Worm (Caenorhabditis elegans) whole organism, L1 larva: ENCODE data around the gene F45G2.8.

Experiments used
- C04F5.9 ChIP-seq: sonication (generic microtip); optimal IDR thresholded peaks from 2 replicates; lab custom pipeline; 2016; ENCODE audit warnings: missing genetic modification characterization, missing compliant biosample characterization
- F16B12.6 ChIP-seq: fragments of 150-350 bp; optimal IDR thresholded peaks from 2 replicates; lab custom pipeline; 2014; ENCODE audit warnings: missing biosample characterization, missing genetic modification characterization
- Y116A8C.19 ChIP-seq: sonication (generic microtip); optimal IDR thresholded peaks from 2 replicates; lab custom pipeline; 2016; ENCODE audit warnings: missing compliant biosample characterization, missing genetic modification characterization, borderline replicate concordance
- aha-1 ChIP-seq: fragments of 150-350 bp; optimal IDR thresholded peaks from 2 replicates; lab custom pipeline; 2014; ENCODE audit warnings: missing biosample characterization, missing genetic modification characterization
- alr-1 ChIP-seq: fragments of 200-800 bp; sonication (Bioruptor generic); optimal IDR thresholded peaks from 2 replicates; lab custom pipeline; 2018; ENCODE audit warnings: borderline replicate concordance, mild to moderate bottlenecking, missing genetic modification characterization, missing compliant biosample characterization
- aly-2 ChIP-seq: fragments of 150-350 bp; optimal IDR thresholded peaks from 2 replicates; lab custom pipeline; 2014; ENCODE audit warnings: missing biosample characterization, missing genetic modification characterization
- ceh-90 ChIP-seq: sonication (generic microtip); optimal IDR thresholded peaks from 2 replicates; lab custom pipeline; 2016; ENCODE audit warnings: missing genetic modification characterization, missing compliant biosample characterization
- dpl-1 ChIP-seq, 3 experiments: fragments of 150-350 bp in 2 of 3; sonication (generic microtip) in 1 of 3; optimal IDR thresholded peaks; 2 replicates each; lab custom pipeline; 2014 to 2017; ENCODE audit warnings: missing biosample characterization in 3 of 3, missing genetic modification characterization in 3 of 3, missing genetic modification reagents in 3 of 3
- efl-1 ChIP-seq, 4 experiments: fragments of 150-350 bp; optimal IDR thresholded peaks in 3 of 4; peaks in 1 of 4; 1 replicate in 1 of 4; 2 replicates in 3 of 4; lab custom pipeline; 2014; ENCODE audit warnings: missing biosample characterization in 2 of 4, missing genetic modification characterization in 2 of 4, missing genetic modification reagents in 2 of 4
- efl-3 ChIP-seq: fragments of 200-800 bp; sonication (Bioruptor generic); optimal IDR thresholded peaks from 2 replicates; lab custom pipeline; 2018; ENCODE audit warnings: mild to moderate bottlenecking, missing genetic modification characterization, missing compliant biosample characterization
- egl-13 ChIP-seq: sonication (generic microtip); optimal IDR thresholded peaks from 2 replicates; lab custom pipeline; 2016; ENCODE audit warnings: missing genotype, missing genetic modification reagents, missing genetic modification characterization, missing compliant biosample characterization
- elt-2 ChIP-seq: sonication (generic microtip); optimal IDR thresholded peaks from 2 replicates; lab custom pipeline; 2016; ENCODE audit warnings: missing genetic modification characterization, mild to moderate bottlenecking, inconsistent platforms, missing compliant biosample characterization, missing genetic modification reagents
- ets-5 ChIP-seq: fragments of 200-800 bp; sonication (Bioruptor generic); IDR thresholded peaks from 2 replicates; pipeline ENCODE4 v1.3.6; 2022; ENCODE audit warnings: missing genetic modification characterization, missing compliant biosample characterization
- fkh-10 ChIP-seq: sonication (generic microtip); optimal IDR thresholded peaks from 2 replicates; lab custom pipeline; 2017; ENCODE audit warnings: missing biosample characterization, missing genetic modification reagents, missing genetic modification characterization
- fos-1 ChIP-seq: fragments of 150-350 bp; optimal IDR thresholded peaks from 2 replicates; lab custom pipeline; 2014; ENCODE audit warnings: missing biosample characterization, missing genetic modification characterization
- jun-1 ChIP-seq: fragments of 150-350 bp; optimal IDR thresholded peaks from 2 replicates; lab custom pipeline; 2014; ENCODE audit warnings: missing biosample characterization, missing genetic modification reagents, missing genetic modification characterization
- lin-14 ChIP-seq: fragments of 200-800 bp; sonication (Bioruptor generic); optimal IDR thresholded peaks from 2 replicates; lab custom pipeline; 2018; ENCODE audit warnings: mild to moderate bottlenecking, missing genetic modification characterization, moderate library complexity, missing compliant biosample characterization
- lin-35 ChIP-seq, 2 experiments: fragments of 150-350 bp; optimal IDR thresholded peaks; 2 replicates each; lab custom pipeline; 2014; ENCODE audit warnings: missing biosample characterization in 2 of 2, missing genetic modification characterization in 2 of 2, missing genetic modification reagents in 2 of 2
- lir-3 ChIP-seq: sonication (generic microtip); optimal IDR thresholded peaks from 2 replicates; lab custom pipeline; 2016; ENCODE audit warnings: mild to moderate bottlenecking, missing genetic modification characterization, moderate library complexity, missing compliant biosample characterization; ENCODE audit not compliant: poor library complexity
- lsy-2 ChIP-seq, 2 experiments: fragments of 150-350 bp; optimal IDR thresholded peaks; 2 replicates each; lab custom pipeline; 2014; ENCODE audit warnings: missing biosample characterization in 2 of 2, missing genetic modification characterization in 2 of 2
- mef-2 ChIP-seq: fragments of 150-350 bp; optimal IDR thresholded peaks from 2 replicates; lab custom pipeline; 2014; ENCODE audit warnings: missing biosample characterization, missing genetic modification characterization
- mep-1 ChIP-seq: fragments of 150-350 bp; optimal IDR thresholded peaks from 2 replicates; lab custom pipeline; 2014; ENCODE audit warnings: missing biosample characterization, missing genetic modification characterization
- nhr-12 ChIP-seq: sonication (generic microtip); optimal IDR thresholded peaks from 2 replicates; lab custom pipeline; 2017; ENCODE audit warnings: missing biosample characterization, missing genetic modification characterization
- nhr-19 ChIP-seq: fragments of 200-800 bp; sonication (Bioruptor generic); conservative IDR thresholded peaks from 2 replicates; pipeline ENCODE4 v1.3.6; 2022; ENCODE audit warnings: missing genetic modification characterization, missing compliant biosample characterization
- nhr-20 ChIP-seq: sonication (generic microtip); optimal IDR thresholded peaks from 2 replicates; lab custom pipeline; 2016; ENCODE audit warnings: mild to moderate bottlenecking, missing genetic modification characterization, missing compliant biosample characterization
- nhr-47 ChIP-seq: sonication (generic microtip); optimal IDR thresholded peaks from 2 replicates; lab custom pipeline; 2016; ENCODE audit warnings: mild to moderate bottlenecking, missing genetic modification characterization, moderate library complexity, missing compliant biosample characterization
- nhr-76 ChIP-seq: sonication (generic microtip); optimal IDR thresholded peaks from 2 replicates; lab custom pipeline; 2017; ENCODE audit warnings: missing biosample characterization, missing genetic modification characterization
- nhr-84 ChIP-seq: sonication (generic microtip); optimal IDR thresholded peaks from 2 replicates; lab custom pipeline; 2017; ENCODE audit warnings: missing biosample characterization, missing genetic modification characterization
- nhr-85 ChIP-seq: sonication (generic microtip); peaks from one replicate; lab custom pipeline; 2016; ENCODE audit warnings: missing genetic modification characterization, inconsistent platforms, missing compliant biosample characterization
- nhr-90 ChIP-seq: sonication (generic microtip); optimal IDR thresholded peaks from 2 replicates; lab custom pipeline; 2016; ENCODE audit warnings: mild to moderate bottlenecking, missing genetic modification characterization, missing compliant biosample characterization; ENCODE audit not compliant: poor library complexity
- pax-3 ChIP-seq: fragments of 200-800 bp; sonication (Bioruptor generic); optimal IDR thresholded peaks from 2 replicates; lab custom pipeline; 2018; ENCODE audit warnings: mild to moderate bottlenecking, missing genetic modification characterization, moderate library complexity, missing compliant biosample characterization
- pqm-1 ChIP-seq: sonication (generic microtip); optimal IDR thresholded peaks from 3 replicates; lab custom pipeline; 2017; ENCODE audit warnings: missing biosample characterization, missing genetic modification characterization
- rnt-1 ChIP-seq: sonication (generic microtip); optimal IDR thresholded peaks from 2 replicates; lab custom pipeline; 2016; ENCODE audit warnings: mild to moderate bottlenecking, missing genetic modification characterization, moderate library complexity, missing compliant biosample characterization
- snpc-4 ChIP-seq: fragments of 150-350 bp; optimal IDR thresholded peaks from 2 replicates; lab custom pipeline; 2014; ENCODE audit warnings: missing biosample characterization, missing genetic modification characterization
- sox-4 ChIP-seq: sonication (generic microtip); optimal IDR thresholded peaks from 2 replicates; lab custom pipeline; 2016; ENCODE audit warnings: missing genetic modification characterization, missing compliant biosample characterization
- sup-37 ChIP-seq: fragments of 200-800 bp; sonication (Bioruptor generic); optimal IDR thresholded peaks from 2 replicates; lab custom pipeline; 2018; ENCODE audit warnings: mild to moderate bottlenecking, missing genetic modification characterization, missing compliant biosample characterization
- swsn-7 ChIP-seq: sonication (generic microtip); optimal IDR thresholded peaks from 2 replicates; lab custom pipeline; 2016; ENCODE audit warnings: missing genetic modification characterization, missing compliant biosample characterization
- unc-130 ChIP-seq: fragments of 150-350 bp; optimal IDR thresholded peaks from 2 replicates; lab custom pipeline; 2017; ENCODE audit warnings: missing biosample characterization, missing genetic modification characterization, inconsistent platforms
- unc-62 ChIP-seq: fragments of 150-350 bp; optimal IDR thresholded peaks from 2 replicates; lab custom pipeline; 2014; ENCODE audit warnings: missing biosample characterization, missing genetic modification reagents, missing genetic modification characterization
- unc-86 ChIP-seq: sonication (generic microtip); optimal IDR thresholded peaks from 2 replicates; lab custom pipeline; 2016; ENCODE audit warnings: missing genetic modification characterization, missing compliant biosample characterization
- unc-98 ChIP-seq: fragments of 200-800 bp; sonication (Bioruptor generic); IDR thresholded peaks from 2 replicates; pipeline ENCODE4 v1.3.6; 2022; ENCODE audit warnings: missing genetic modification characterization, missing compliant biosample characterization
- vab-15 ChIP-seq: sonication (generic microtip); optimal IDR thresholded peaks from 2 replicates; lab custom pipeline; 2017; ENCODE audit warnings: missing genotype, mild to moderate bottlenecking, missing genetic modification characterization, missing compliant biosample characterization
- xbp-1 ChIP-seq: sonication (generic microtip); optimal IDR thresholded peaks from 2 replicates; lab custom pipeline; 2016; ENCODE audit warnings: missing genetic modification characterization, missing compliant biosample characterization
- zip-4 ChIP-seq: fragments of 200-800 bp; sonication (Bioruptor generic); optimal IDR thresholded peaks from 2 replicates; lab custom pipeline; 2018; ENCODE audit warnings: mild to moderate bottlenecking, missing genetic modification characterization, moderate library complexity, missing compliant biosample characterization
- ztf-11 ChIP-seq, 2 experiments: sonication (generic microtip); optimal IDR thresholded peaks; 2 replicates each; lab custom pipeline; 2016 to 2017; ENCODE audit warnings: missing genetic modification characterization in 2 of 2, missing biosample characterization in 1 of 2, missing compliant biosample characterization in 1 of 2
- ztf-4 ChIP-seq: fragments of 150-350 bp; optimal IDR thresholded peaks from 2 replicates; lab custom pipeline; 2014; ENCODE audit warnings: missing biosample characterization, missing genetic modification characterization

Gene F45G2.8

ce11 chrIII:13474482-13474881 lies 39.0 kb upstream of the F45G2.8 start (continued):
- TF ChIP-seq alr-1 (tag; lab: Kevin White, UChicago) = no peak
- TF ChIP-seq rnt-1 (tag; lab: Kevin White, UChicago) = peak; percentile 34
- peak; percentile 36 for TF ChIP-seq ceh-90 (tag; lab: Kevin White, UChicago)
- no peak for TF ChIP-seq efl-3
- TF ChIP-seq ztf-11 (tag; optimal IDR thresholded peaks at IDR 0.05; lab: Kevin White, UChicago) = peak in 1 of 2 experiments; percentile 53
- 0 out of 2 replicates have a peak, but pooled peaks have one; percentile 9 for TF ChIP-seq nhr-19 (GFP tag; lab: Robert Waterston, UW)
- no peak for TF ChIP-seq mef-2
- no peak for TF ChIP-seq jun-1
- no peak for TF ChIP-seq nhr-20 (tag; lab: Kevin White, UChicago)
- TF ChIP-seq egl-13 (tag; lab: Kevin White, UChicago) = no peak
- TF ChIP-seq, all 84 proteins: peak for 12

ce11 chrIII:13471504-13471903 lies 36.0 kb upstream of the F45G2.8 start, which contains the start of gene pssy-2:
TSS of gene pssy-2 (plus strand) at chrIII:13471804.
- TF ChIP-seq zip-4 (GFP tag; lab: Kevin White, UChicago) (no peak), Y116A8C.19 (tag; lab: Kevin White, UChicago) (no peak), sox-4 (no peak), nhr-12 (tag; lab: Kevin White, UChicago) (no peak), efl-1 (optimal IDR thresholded peaks at IDR 0.05; lab: Kevin White, UChicago) (no peak), efl-1 (GFP tag; optimal IDR thresholded peaks at IDR 0.05 in 1 of 2; lab: Kevin White, UChicago) (no peak), lin-35 (GFP tag; optimal IDR thresholded peaks at IDR 0.05; lab: Kevin White, UChicago) (no peak), vab-15 (tag; lab: Kevin White, UChicago) (no peak), C04F5.9 (tag; lab: Kevin White, UChicago) (no peak), nhr-84 (no peak), nhr-90 (tag; lab: Kevin White, UChicago) (no peak), unc-98 (GFP tag; lab: Robert Waterston, UW) (no peak), unc-130 (tag; lab: Kevin White, UChicago) (no peak), dpl-1 (GFP tag; optimal IDR thresholded peaks at IDR 0.05; lab: Kevin White, UChicago) (no peak), nhr-85 (tag; lab: Kevin White, UChicago) (no peak), nhr-20 (tag; lab: Kevin White, UChicago) (no peak), unc-86 (no peak)

ce11 chrIII:13465918-13466592 lies 30.6 kb upstream of the F45G2.8 start, which contains the start of gene cdk-5:
TSS of gene cdk-5 (minus strand) at chrIII:13466342.
- TF ChIP-seq fos-1 = peak; percentile 93
- peak; percentile 93 for TF ChIP-seq xbp-1 (tag; lab: Kevin White, UChicago)
- TF ChIP-seq nhr-47 = peak; percentile 98
- TF ChIP-seq unc-62 = no peak
- TF ChIP-seq unc-130 (tag; lab: Kevin White, UChicago) = peak; percentile 93
- TF ChIP-seq lin-14 (GFP tag; lab: Kevin White, UChicago) = peak; percentile 90
- peak; percentile 33 for TF ChIP-seq nhr-12 (tag; lab: Kevin White, UChicago)
- TF ChIP-seq F16B12.6 (tag; lab: Kevin White, UChicago) = peak; percentile 71
- TF ChIP-seq lir-3 (tag; lab: Kevin White, UChicago) = peak; percentile 87
- TF ChIP-seq lsy-2 (tag; optimal IDR thresholded peaks at IDR 0.05; lab: Kevin White, UChicago) = peak; percentile 97 to 98
- TF ChIP-seq pqm-1 (tag; lab: Kevin White, UChicago) = no peak
- no peak for TF ChIP-seq nhr-84
- TF ChIP-seq ceh-90 (tag; lab: Kevin White, UChicago) = peak; percentile 43
- TF ChIP-seq nhr-90 (tag; lab: Kevin White, UChicago) = peak; percentile 94
- TF ChIP-seq nhr-76 (tag; lab: Kevin White, UChicago) = no peak
- TF ChIP-seq ztf-4 (tag; lab: Kevin White, UChicago) = peak; percentile 84
- TF ChIP-seq ets-5 = no peak
- TF ChIP-seq fkh-10 (GFP tag; lab: Kevin White, UChicago) = peak; percentile 58
- peak; percentile 97 for TF ChIP-seq swsn-7 (tag; lab: Kevin White, UChicago)
- TF ChIP-seq mep-1 (tag; lab: Kevin White, UChicago) = peak; percentile 99
- peak; percentile 96 for TF ChIP-seq aly-2 (tag; lab: Kevin White, UChicago)
- TF ChIP-seq efl-1 (optimal IDR thresholded peaks at IDR 0.05; lab: Kevin White, UChicago) = peak; percentile 90 to 94
- TF ChIP-seq efl-1 (GFP tag; optimal IDR thresholded peaks at IDR 0.05 in 1 of 2; lab: Kevin White, UChicago) = peak; percentile 88 to 99
- peak; percentile 75 for TF ChIP-seq elt-2 (tag; lab: Kevin White, UChicago)
- peak; percentile 72 for TF ChIP-seq aha-1
- peak; percentile 50 for TF ChIP-seq sup-37 (GFP tag; lab: Kevin White, UChicago)
- TF ChIP-seq pax-3 = peak; percentile 83
- TF ChIP-seq zip-4 (GFP tag; lab: Kevin White, UChicago) = peak; percentile 86
- peak; percentile 87 for TF ChIP-seq snpc-4
